Fruit fly (Drosophila melanogaster) whole organism, pupa: ENCODE measurements around the gene Egfrap.

Experiments used
- CG12605 ChIP-seq: fragments of 200-800 bp; sonication (Bioruptor generic); IDR thresholded peaks from 2 replicates; pipeline ENCODE4 v1.3.6; 2022; ENCODE audit warnings: missing biosample characterization, missing genetic modification characterization
- CG14655 ChIP-seq: fragments of 200-800 bp; sonication (Bioruptor generic); optimal IDR thresholded peaks from 3 replicates; lab custom pipeline; 2017; ENCODE audit warnings: mild to moderate bottlenecking, missing biosample characterization, missing genetic modification reagents, missing genetic modification characterization
- CG15710 ChIP-seq: fragments of 200-800 bp; sonication (Bioruptor generic); optimal IDR thresholded peaks from 2 replicates; lab custom pipeline; 2018; ENCODE audit warnings: missing biosample characterization, mild to moderate bottlenecking, missing genetic modification characterization, moderate library complexity
- CG17806 ChIP-seq: fragments of 200-800 bp; sonication (Bioruptor generic); optimal IDR thresholded peaks from 2 replicates; lab custom pipeline; 2018; ENCODE audit warnings: missing biosample characterization, mild to moderate bottlenecking, missing genetic modification characterization, moderate library complexity
- CG32121 ChIP-seq: fragments of 200-800 bp; sonication (Bioruptor generic); IDR thresholded peaks from 2 replicates; pipeline ENCODE4 v1.3.6; 2022; ENCODE audit warnings: missing biosample characterization, missing genetic modification characterization
- CG8159 ChIP-seq: fragments of 200-800 bp; sonication (Bioruptor generic); optimal IDR thresholded peaks from 3 replicates; lab custom pipeline; 2018; ENCODE audit warnings: missing biosample characterization, mild to moderate bottlenecking, missing genetic modification characterization, moderate library complexity
- CG8301 ChIP-seq: fragments of 200-800 bp; sonication (Bioruptor generic); optimal IDR thresholded peaks from 2 replicates; lab custom pipeline; 2018; ENCODE audit warnings: missing biosample characterization, mild to moderate bottlenecking, missing genetic modification characterization
- EcR ChIP-seq: fragments of 200-800 bp; sonication (Bioruptor generic); optimal IDR thresholded peaks from 3 replicates; lab custom pipeline; 2019; ENCODE audit warnings: missing biosample characterization, missing genetic modification characterization, mild to moderate bottlenecking, moderate library complexity, missing genetic modification reagents
- rn ChIP-seq: fragments of 200-800 bp; sonication (Bioruptor generic); IDR thresholded peaks from 2 replicates; pipeline ENCODE4 v1.3.6; 2022; ENCODE audit warnings: missing biosample characterization, missing genetic modification characterization

- TF ChIP-seq CG14655 (GFP tag; lab: Kevin White, UChicago) = peak; percentile 44
- TF ChIP-seq CG32121 = no peak; the same call in 1 of the 2 replicates
- peak; percentile 52 for TF ChIP-seq CG15710 (tag; lab: Kevin White, UChicago)
- TF ChIP-seq CG12605 = peak; percentile 40; the same call in 1 of the 2 replicates
- peak; percentile 19 for TF ChIP-seq CG8301 (tag; lab: Kevin White, UChicago)
- no peak for TF ChIP-seq rn (GFP tag; lab: Robert Waterston, UW)
- TF ChIP-seq CG17806 (tag; lab: Kevin White, UChicago) = peak; percentile 41
- no peak for TF ChIP-seq EcR
- TF ChIP-seq CG8159 (tag; lab: Kevin White, UChicago) = peak; percentile 67
Measured at dm6 chr3L:5988675-5989074, 38.2 kb upstream of the Egfrap start.
